Worm (Caenorhabditis elegans) whole organism, L4 larva: ENCODE results near the gene F53A9.1.
A peak's percentile ranks its signal among the peaks of the same experiment; 100 is the strongest.

Experiments
- F37D6.2 ChIP-seq: sonication (generic microtip); optimal IDR thresholded peaks from 2 replicates; lab custom pipeline; 2016; ENCODE audit warnings: mild to moderate bottlenecking, missing genetic modification characterization, missing compliant biosample characterization
- R02D3.7 ChIP-seq: fragments of 150-350 bp; sonication (generic microtip); optimal IDR thresholded peaks from 3 replicates; lab custom pipeline; 2014; ENCODE audit warnings: missing biosample characterization, missing genetic modification characterization
- ZK337.2 ChIP-seq: fragments of 200-800 bp; sonication (Bioruptor generic); IDR thresholded peaks from 2 replicates; pipeline ENCODE4 v1.3.6; 2022; ENCODE audit warnings: missing genetic modification reagents, missing genetic modification characterization, missing compliant biosample characterization
- arid-1 ChIP-seq: fragments of 200-800 bp; sonication (Bioruptor generic); conservative IDR thresholded peaks from 2 replicates; pipeline ENCODE4 v1.3.6; 2022; ENCODE audit warnings: missing genetic modification reagents, missing genetic modification characterization, missing compliant biosample characterization
- ceh-20 ChIP-seq: fragments of 200-800 bp; sonication (Bioruptor generic); IDR thresholded peaks from 2 replicates; pipeline ENCODE4 v1.3.6; 2022; ENCODE audit warnings: missing genetic modification reagents, missing genetic modification characterization, missing compliant biosample characterization
- ceh-44 ChIP-seq: fragments of 200-800 bp; sonication (Bioruptor generic); IDR thresholded peaks from 2 replicates; pipeline ENCODE4 v1.3.6; 2022; ENCODE audit warnings: missing genetic modification reagents, missing genetic modification characterization, missing compliant biosample characterization
- ces-1 ChIP-seq: fragments of 150-350 bp; sonication (generic microtip); optimal IDR thresholded peaks from 4 replicates; lab custom pipeline; 2014; ENCODE audit warnings: missing biosample characterization, missing genetic modification reagents, missing genetic modification characterization
- cey-2 ChIP-seq: sonication (generic microtip); optimal IDR thresholded peaks from 3 replicates; lab custom pipeline; 2017; ENCODE audit warnings: missing genetic modification characterization, mild to moderate bottlenecking, missing compliant biosample characterization, antibody characterized with exemption, borderline replicate concordance; ENCODE audit not compliant: insufficient read depth
- ctbp-1 ChIP-seq: fragments of 200-800 bp; sonication (Bioruptor generic); IDR thresholded peaks from 2 replicates; pipeline ENCODE4 v1.3.6; 2022; ENCODE audit warnings: missing genetic modification reagents, missing genetic modification characterization, missing compliant biosample characterization
- daf-16 ChIP-seq, 3 experiments: sonication (generic microtip); optimal IDR thresholded peaks; 2 replicates each; lab custom pipeline; 2016 to 2017; ENCODE audit warnings: missing genetic modification characterization in 3 of 3, missing genetic modification reagents in 3 of 3, mild to moderate bottlenecking in 2 of 3, missing compliant biosample characterization in 2 of 3, missing biosample characterization in 1 of 3, moderate library complexity in 1 of 3
- daf-8 ChIP-seq: fragments of 200-800 bp; sonication (Bioruptor generic); IDR thresholded peaks from 2 replicates; pipeline ENCODE4 v1.3.6; 2022; ENCODE audit warnings: missing genetic modification characterization, missing compliant biosample characterization
- dmd-8 ChIP-seq: fragments of 200-800 bp; sonication (Bioruptor generic); IDR thresholded peaks from 2 replicates; pipeline ENCODE4 v1.3.6; 2022; ENCODE audit warnings: missing genetic modification characterization, missing compliant biosample characterization
- dpl-1 ChIP-seq: fragments of 150-350 bp; optimal IDR thresholded peaks from 2 replicates; lab custom pipeline; 2014; ENCODE audit warnings: missing biosample characterization, missing genetic modification reagents, missing genetic modification characterization
- dve-1 ChIP-seq: sonication (generic microtip); optimal IDR thresholded peaks from 2 replicates; lab custom pipeline; 2017; ENCODE audit warnings: antibody characterized with exemption, mild to moderate bottlenecking, missing genetic modification characterization, missing compliant biosample characterization; ENCODE audit not compliant: insufficient read depth
- fos-1 ChIP-seq: fragments of 150-350 bp; optimal IDR thresholded peaks from 2 replicates; lab custom pipeline; 2014; ENCODE audit warnings: missing biosample characterization, missing genetic modification characterization
- gei-8 ChIP-seq: fragments of 200-800 bp; sonication (Bioruptor generic); optimal IDR thresholded peaks from 2 replicates; lab custom pipeline; 2018; ENCODE audit warnings: mild to moderate bottlenecking, missing genetic modification characterization, missing compliant biosample characterization
- hlh-11 ChIP-seq: fragments of 200-800 bp; sonication (Bioruptor generic); optimal IDR thresholded peaks from 2 replicates; lab custom pipeline; 2018; ENCODE audit warnings: mild to moderate bottlenecking, missing genetic modification characterization, missing compliant biosample characterization
- hlh-30 ChIP-seq: sonication (generic microtip); optimal IDR thresholded peaks from 2 replicates; lab custom pipeline; 2017; ENCODE audit warnings: antibody characterized with exemption, mild to moderate bottlenecking, missing genetic modification characterization, missing compliant biosample characterization; ENCODE audit not compliant: insufficient read depth
- lin-13 ChIP-seq: fragments of 150-350 bp; optimal IDR thresholded peaks from 2 replicates; lab custom pipeline; 2014; ENCODE audit warnings: missing biosample characterization, missing genetic modification reagents, missing genetic modification characterization
- lin-38 ChIP-seq: fragments of 200-800 bp; sonication (Bioruptor generic); IDR thresholded peaks from 2 replicates; pipeline ENCODE4 v1.3.6; 2022; ENCODE audit warnings: missing genetic modification reagents, missing genetic modification characterization, missing compliant biosample characterization
- lsy-2 ChIP-seq, 2 experiments: fragments of 150-350 bp in 1 of 2; sonication (generic microtip) in 1 of 2; optimal IDR thresholded peaks; 2 replicates each; lab custom pipeline; 2014 to 2017; ENCODE audit warnings: missing biosample characterization in 2 of 2, missing genetic modification characterization in 2 of 2
- madf-5 ChIP-seq, 2 experiments: fragments of 200-800 bp; sonication (Bioruptor generic); IDR thresholded peaks; 2 replicates each; pipeline ENCODE4 v1.3.6; 2022; ENCODE audit warnings: missing compliant biosample characterization in 2 of 2, missing genetic modification characterization in 2 of 2
- madf-9 ChIP-seq: fragments of 200-800 bp; sonication (Bioruptor generic); conservative IDR thresholded peaks from 2 replicates; pipeline ENCODE4 v1.3.6; 2022; ENCODE audit warnings: missing genetic modification reagents, missing genetic modification characterization, missing compliant biosample characterization
- mdl-1 ChIP-seq, 2 experiments: fragments of 150-350 bp in 1 of 2; sonication (generic microtip) in 1 of 2; optimal IDR thresholded peaks; 2 replicates each; lab custom pipeline; 2014 to 2017; ENCODE audit warnings: missing biosample characterization in 2 of 2, missing genetic modification characterization in 2 of 2
- mdt-29 ChIP-seq: fragments of 200-800 bp; sonication (Bioruptor generic); IDR thresholded peaks from 2 replicates; pipeline ENCODE4 v1.3.6; 2022; ENCODE audit warnings: missing genetic modification reagents, missing genetic modification characterization, missing compliant biosample characterization
- mes-2 ChIP-seq: sonication (generic microtip); optimal IDR thresholded peaks from 2 replicates; lab custom pipeline; 2016; ENCODE audit warnings: missing genotype, mild to moderate bottlenecking, missing genetic modification characterization, missing compliant biosample characterization; ENCODE audit not compliant: poor library complexity, severe bottlenecking
- mxl-3 ChIP-seq: fragments of 200-800 bp; sonication (Bioruptor generic); optimal IDR thresholded peaks from 2 replicates; lab custom pipeline; 2018; ENCODE audit warnings: mild to moderate bottlenecking, missing genetic modification characterization, missing compliant biosample characterization
- nhr-10 ChIP-seq: fragments of 150-350 bp; optimal IDR thresholded peaks from 2 replicates; lab custom pipeline; 2014; ENCODE audit warnings: missing biosample characterization, missing genetic modification characterization
- nhr-102 ChIP-seq: sonication (generic microtip); optimal IDR thresholded peaks from 2 replicates; lab custom pipeline; 2016; ENCODE audit warnings: mild to moderate bottlenecking, missing genetic modification characterization, moderate library complexity, missing compliant biosample characterization
- nhr-111 ChIP-seq: fragments of 200-800 bp; sonication (Bioruptor generic); optimal IDR thresholded peaks from 2 replicates; lab custom pipeline; 2018; ENCODE audit warnings: mild to moderate bottlenecking, missing genetic modification characterization, missing compliant biosample characterization
- nhr-237 ChIP-seq: sonication (generic microtip); optimal IDR thresholded peaks from 2 replicates; lab custom pipeline; 2017; ENCODE audit warnings: missing biosample characterization, missing genetic modification characterization
- nhr-28 ChIP-seq: fragments of 150-350 bp; optimal IDR thresholded peaks from 2 replicates; lab custom pipeline; 2014; ENCODE audit warnings: missing biosample characterization, missing genetic modification characterization
- nhr-41 ChIP-seq: fragments of 200-800 bp; sonication (Bioruptor generic); IDR thresholded peaks from 2 replicates; pipeline ENCODE4 v1.3.6; 2022; ENCODE audit warnings: missing genetic modification reagents, missing genetic modification characterization, missing compliant biosample characterization
- nhr-48 ChIP-seq: sonication (generic microtip); optimal IDR thresholded peaks from 2 replicates; lab custom pipeline; 2016; ENCODE audit warnings: mild to moderate bottlenecking, missing genetic modification characterization, missing compliant biosample characterization
- pha-4 ChIP-seq, 2 experiments: fragments of 150-350 bp in 1 of 2; fragments of 200-800 bp in 1 of 2; sonication (Bioruptor generic) in 1 of 2; IDR thresholded peaks in 1 of 2; optimal IDR thresholded peaks in 1 of 2; 2 replicates each; pipeline versions ENCODE4 v1.3.6 to Lab custom; 2014 to 2022; ENCODE audit warnings: missing genetic modification characterization in 2 of 2, missing genetic modification reagents in 2 of 2, missing biosample characterization in 1 of 2, missing compliant biosample characterization in 1 of 2
- pqm-1 ChIP-seq: sonication (generic microtip); optimal IDR thresholded peaks from 2 replicates; lab custom pipeline; 2017; ENCODE audit warnings: missing biosample characterization, missing genetic modification characterization
- saeg-2 ChIP-seq: fragments of 200-800 bp; sonication (Bioruptor generic); IDR thresholded peaks from 2 replicates; pipeline ENCODE4 v1.3.6; 2022; ENCODE audit warnings: missing genetic modification reagents, missing genetic modification characterization, missing compliant biosample characterization
- sdz-12 ChIP-seq: fragments of 200-800 bp; sonication (Bioruptor generic); optimal IDR thresholded peaks from 2 replicates; lab custom pipeline; 2018; ENCODE audit warnings: mild to moderate bottlenecking, missing genetic modification characterization, missing compliant biosample characterization
- spr-1 ChIP-seq: sonication (generic microtip); optimal IDR thresholded peaks from 2 replicates; lab custom pipeline; 2016; ENCODE audit warnings: mild to moderate bottlenecking, missing genetic modification characterization, missing compliant biosample characterization
- spr-3 ChIP-seq: fragments of 200-800 bp; sonication (Bioruptor generic); optimal IDR thresholded peaks from 2 replicates; lab custom pipeline; 2018; ENCODE audit warnings: mild to moderate bottlenecking, missing genetic modification characterization, missing compliant biosample characterization
- tra-1 ChIP-seq: fragments of 200-800 bp; sonication (Bioruptor generic); IDR thresholded peaks from 2 replicates; pipeline ENCODE4 v1.3.6; 2022; ENCODE audit warnings: missing genetic modification reagents, missing genetic modification characterization, missing compliant biosample characterization
- unc-62 ChIP-seq, 3 experiments: fragments of 150-350 bp in 1 of 3; sonication (generic microtip); optimal IDR thresholded peaks in 2 of 3; peaks in 1 of 3; 1 replicate in 1 of 3; 2 replicates in 2 of 3; lab custom pipeline; 2014 to 2017; ENCODE audit warnings: missing biosample characterization in 3 of 3, missing genetic modification characterization in 3 of 3, missing genetic modification reagents in 3 of 3, missing genotype in 1 of 3
- zfp-2 ChIP-seq: sonication (generic microtip); optimal IDR thresholded peaks from 2 replicates; lab custom pipeline; 2016; ENCODE audit warnings: mild to moderate bottlenecking, missing genetic modification characterization, missing compliant biosample characterization
- zfp-3 ChIP-seq: fragments of 200-800 bp; sonication (Bioruptor generic); conservative IDR thresholded peaks from 2 replicates; pipeline ENCODE4 v1.3.6; 2022; ENCODE audit warnings: missing genetic modification reagents, missing genetic modification characterization, missing compliant biosample characterization

Gene F53A9.1

ce11 chrX:8712662-8713061, 1.3 kb downstream of the F53A9.1 start (continued):
- TF ChIP-seq ceh-44 (GFP tag; lab: Robert Waterston, UW) (no peak), arid-1 (GFP tag; lab: Robert Waterston, UW) (no peak), lin-38 (GFP tag; lab: Robert Waterston, UW) (no peak), nhr-48 (tag; lab: Kevin White, UChicago) (peak; percentile 30), mxl-3 (GFP tag; lab: Kevin White, UChicago) (no peak), lsy-2 (tag; optimal IDR thresholded peaks at IDR 0.05; lab: Kevin White, UChicago) (peak in 1 of 2 experiments; percentile 4), lin-13 (GFP tag; lab: Kevin White, UChicago) (no peak), ceh-20 (GFP tag; lab: Robert Waterston, UW) (no peak), sdz-12 (GFP tag; lab: Kevin White, UChicago) (no peak), unc-62 (GFP tag; optimal IDR thresholded peaks at IDR 0.05 in 1 of 2; lab: Kevin White, UChicago) (no peak), unc-62 (tag; optimal IDR thresholded peaks at IDR 0.05; lab: Kevin White, UChicago) (no peak), madf-5 (GFP tag; IDR thresholded peaks at IDR 0.05; lab: Robert Waterston, UW) (no peak), gei-8 (GFP tag; lab: Kevin White, UChicago) (no peak), nhr-102 (tag; lab: Kevin White, UChicago) (peak; percentile 0), mdl-1 (tag; optimal IDR thresholded peaks at IDR 0.05; lab: Kevin White, UChicago) (no peak), nhr-41 (GFP tag; lab: Robert Waterston, UW) (no peak), pha-4 (GFP tag; IDR thresholded peaks at IDR 0.05; lab: Robert Waterston, UW) (no peak), pha-4 (tag; optimal IDR thresholded peaks at IDR 0.05; lab: Kevin White, UChicago) (no peak), dmd-8 (GFP tag; lab: Robert Waterston, UW) (no peak), zfp-3 (GFP tag; lab: Robert Waterston, UW) (no peak), nhr-28 (peak; percentile 85), tra-1 (peak; percentile 64; the same call in 1 of the 2 replicates), F37D6.2 (no peak), dve-1 (tag; lab: Kevin White, UChicago) (peak; percentile 78), mes-2 (tag; lab: Kevin White, UChicago) (no peak), daf-16 (GFP tag; optimal IDR thresholded peaks at IDR 0.05; lab: Kevin White, UChicago) (no peak), daf-16 (tag; optimal IDR thresholded peaks at IDR 0.05; lab: Kevin White, UChicago) (peak; percentile 71)

DNA sequence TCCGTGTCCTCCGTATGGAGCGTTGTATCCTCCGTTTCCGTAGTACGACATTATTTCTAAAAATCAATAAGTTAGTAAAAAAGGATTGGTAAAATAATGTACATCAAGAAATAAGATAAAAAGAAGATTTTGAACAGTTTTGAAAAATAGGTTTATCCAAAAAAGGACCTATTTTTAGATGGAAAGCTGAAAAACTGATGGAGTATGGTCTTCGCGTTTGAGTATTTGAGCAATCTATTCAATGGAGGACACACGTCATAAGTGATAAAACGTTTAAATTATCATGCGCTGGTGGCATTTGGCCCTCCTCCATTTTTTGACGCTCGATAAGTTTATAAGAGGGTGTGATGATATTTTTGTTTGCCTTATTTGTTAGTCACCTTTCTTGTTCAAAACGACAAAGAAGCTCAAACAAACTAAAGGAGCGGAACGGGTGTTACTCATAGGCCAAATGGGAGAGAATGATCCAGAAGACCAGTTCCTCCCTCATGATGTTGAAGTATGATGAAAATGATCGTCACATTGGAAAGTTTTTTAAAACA, 2.4 kb downstream of the F53A9.1 start, which contains the start of gene F53A9.6:
Gene F53A9.6, minus strand, starts transcription at position 51 of the 542 bp plus-strand sequence.
- TF ChIP-seq daf-8 (GFP tag; lab: Robert Waterston, UW) (no peak), zfp-2 (tag; lab: Kevin White, UChicago) (no peak), hlh-30 (tag; lab: Kevin White, UChicago) (peak; percentile 63), nhr-111 (GFP tag; lab: Kevin White, UChicago) (no peak), arid-1 (GFP tag; lab: Robert Waterston, UW) (no peak), pha-4 (GFP tag; IDR thresholded peaks at IDR 0.05; lab: Robert Waterston, UW) (no peak), pha-4 (tag; optimal IDR thresholded peaks at IDR 0.05; lab: Kevin White, UChicago) (no peak), mdt-29 (no peak), pqm-1 (peak; percentile 23), gei-8 (GFP tag; lab: Kevin White, UChicago) (no peak), cey-2 (tag; lab: Kevin White, UChicago) (no peak), unc-62 (GFP tag; optimal IDR thresholded peaks at IDR 0.05 in 1 of 2; lab: Kevin White, UChicago) (peak in 1 of 2 experiments; percentile 78), unc-62 (tag; optimal IDR thresholded peaks at IDR 0.05; lab: Kevin White, UChicago) (no peak), dpl-1 (GFP tag; lab: Kevin White, UChicago) (no peak), madf-9 (GFP tag; lab: Robert Waterston, UW) (no peak), zfp-3 (GFP tag; lab: Robert Waterston, UW) (no peak), fos-1 (no peak), nhr-48 (tag; lab: Kevin White, UChicago) (no peak), spr-3 (GFP tag; lab: Kevin White, UChicago) (no peak), R02D3.7 (tag; lab: Kevin White, UChicago) (no peak), daf-16 (GFP tag; optimal IDR thresholded peaks at IDR 0.05; lab: Kevin White, UChicago) (no peak), daf-16 (tag; optimal IDR thresholded peaks at IDR 0.05; lab: Kevin White, UChicago) (peak; percentile 47), mxl-3 (GFP tag; lab: Kevin White, UChicago) (no peak), spr-1 (tag; lab: Kevin White, UChicago) (no peak), ctbp-1 (GFP tag; lab: Robert Waterston, UW) (no peak), saeg-2 (GFP tag; lab: Robert Waterston, UW) (no peak), ZK337.2 (GFP tag; lab: Robert Waterston, UW) (no peak), F37D6.2 (no peak), hlh-11 (tag; lab: Kevin White, UChicago) (peak; percentile 40), dve-1 (tag; lab: Kevin White, UChicago) (peak; percentile 79), nhr-237 (tag; lab: Kevin White, UChicago) (no peak), ces-1 (GFP tag; lab: Kevin White, UChicago) (no peak), nhr-10 (tag; lab: Kevin White, UChicago) (no peak)
